Fruit fly (Drosophila melanogaster) whole organism, embryonic: Measurements from ENCODE around the gene Mst85C.
A peak's percentile ranks its signal among the peaks of the same experiment; 100 is the strongest.

Experiments
- Adf1 ChIP-seq: fragments of 200-800 bp; sonication (Bioruptor generic); IDR thresholded peaks from 2 replicates; pipeline ENCODE4 v1.3.6; 2022; ENCODE audit warnings: missing biosample characterization, missing genetic modification characterization
- Atf3 ChIP-seq: fragments of 200-800 bp; sonication (Bioruptor generic); optimal IDR thresholded peaks from 3 replicates; lab custom pipeline; 2016; ENCODE audit warnings: missing biosample characterization, missing genetic modification characterization
- CG10147 ChIP-seq: fragments of 200-800 bp; sonication (Bioruptor generic); optimal IDR thresholded peaks from 2 replicates; lab custom pipeline; 2019; ENCODE audit warnings: missing biosample characterization, mild to moderate bottlenecking, missing genetic modification characterization, moderate library complexity
- CG11560 ChIP-seq: fragments of 200-800 bp; sonication (Bioruptor generic); IDR thresholded peaks from 3 replicates; pipeline ENCODE4 v1.3.6; 2022; ENCODE audit warnings: missing biosample characterization, missing genetic modification characterization
- CG12071 ChIP-seq: fragments of 200-800 bp; sonication (Bioruptor generic); optimal IDR thresholded peaks from 3 replicates; lab custom pipeline; 2018; ENCODE audit warnings: missing biosample characterization, mild to moderate bottlenecking, missing genetic modification characterization
- CG12236 ChIP-seq: fragments of 200-800 bp; sonication (Bioruptor generic); optimal IDR thresholded peaks from 2 replicates; lab custom pipeline; 2016; ENCODE audit warnings: missing biosample characterization, missing genetic modification characterization
- CG13123 ChIP-seq: fragments of 200-800 bp; sonication (Bioruptor generic); optimal IDR thresholded peaks from 2 replicates; lab custom pipeline; 2016; ENCODE audit warnings: missing biosample characterization, missing genetic modification characterization
- CG13624 ChIP-seq: fragments of 200-800 bp; sonication (Bioruptor generic); optimal IDR thresholded peaks from 2 replicates; lab custom pipeline; 2016; ENCODE audit warnings: missing biosample characterization, missing genetic modification characterization
- CG14860 ChIP-seq: fragments of 200-800 bp; sonication (Bioruptor generic); IDR thresholded peaks from 3 replicates; pipeline ENCODE4 v1.3.6; 2022; ENCODE audit warnings: missing biosample characterization, missing genetic modification characterization; ENCODE audit not compliant: partially characterized antibody
- CG1603 ChIP-seq: fragments of 200-800 bp; sonication (Bioruptor generic); optimal IDR thresholded peaks from 2 replicates; lab custom pipeline; 2019; ENCODE audit warnings: missing biosample characterization, mild to moderate bottlenecking, missing genetic modification characterization, moderate library complexity
- CG17359 ChIP-seq: fragments of 200-800 bp; sonication (Bioruptor generic); optimal IDR thresholded peaks from 3 replicates; lab custom pipeline; 2018; ENCODE audit warnings: missing biosample characterization, mild to moderate bottlenecking, missing genetic modification characterization, moderate library complexity
- CG30403 ChIP-seq: fragments of 200-800 bp; sonication (Bioruptor generic); optimal IDR thresholded peaks from 3 replicates; lab custom pipeline; 2016; ENCODE audit warnings: missing biosample characterization, missing genetic modification characterization
- CG30431 ChIP-seq: fragments of 200-800 bp; sonication (Bioruptor generic); optimal IDR thresholded peaks from 2 replicates; lab custom pipeline; 2017; ENCODE audit warnings: missing biosample characterization, missing genetic modification characterization
- CG3163 ChIP-seq: fragments of 200-800 bp; sonication (Bioruptor generic); optimal IDR thresholded peaks from 3 replicates; lab custom pipeline; 2016; ENCODE audit warnings: missing biosample characterization, missing genetic modification characterization
- CG33213 ChIP-seq: fragments of 200-800 bp; sonication (Bioruptor generic); optimal IDR thresholded peaks from 3 replicates; lab custom pipeline; 2016; ENCODE audit warnings: missing biosample characterization, missing genetic modification characterization
- CG3407 ChIP-seq: fragments of 200-800 bp; sonication (Bioruptor generic); optimal IDR thresholded peaks from 2 replicates; lab custom pipeline; 2018; ENCODE audit warnings: missing biosample characterization, mild to moderate bottlenecking, missing genetic modification characterization
- CG34224 ChIP-seq: fragments of 200-800 bp; sonication (Bioruptor generic); IDR thresholded peaks from 3 replicates; pipeline ENCODE4 v1.3.6; 2022; ENCODE audit warnings: missing biosample characterization, missing genetic modification characterization; ENCODE audit not compliant: partially characterized antibody
- CG6683 ChIP-seq: fragments of 200-800 bp; sonication (Bioruptor generic); optimal IDR thresholded peaks from 2 replicates; lab custom pipeline; 2017; ENCODE audit warnings: missing biosample characterization, mild to moderate bottlenecking, missing genetic modification characterization, missing genetic modification reagents
- CG7372 ChIP-seq: fragments of 200-800 bp; sonication (Bioruptor generic); IDR thresholded peaks from 2 replicates; pipeline ENCODE4 v1.3.6; 2022; ENCODE audit warnings: missing biosample characterization, missing genetic modification characterization
- CG9215 ChIP-seq: fragments of 200-800 bp; sonication (Bioruptor generic); IDR thresholded peaks from 2 replicates; pipeline ENCODE4 v1.3.6; 2022; ENCODE audit warnings: missing biosample characterization, missing genetic modification characterization
- CG9437 ChIP-seq: fragments of 200-800 bp; sonication (Bioruptor generic); optimal IDR thresholded peaks from 2 replicates; lab custom pipeline; 2018; ENCODE audit warnings: missing biosample characterization, mild to moderate bottlenecking, missing genetic modification characterization
- CG9932 ChIP-seq: fragments of 200-800 bp; sonication (Bioruptor generic); IDR thresholded peaks from 2 replicates; pipeline ENCODE4 v1.3.6; 2022; ENCODE audit warnings: missing biosample characterization, missing genetic modification characterization
- Ets65A ChIP-seq: fragments of 200-800 bp; sonication (Bioruptor generic); peaks from one replicate; lab custom pipeline; 2016; ENCODE audit warnings: missing biosample characterization, missing genetic modification characterization
- Hr78 ChIP-seq, 2 experiments: fragments of 200-800 bp in 1 of 2; fragments of >200 bp in 1 of 2; sonication (Bioruptor generic) in 1 of 2; optimal IDR thresholded peaks; 2 replicates each; lab custom pipeline; 2017 to 2019; ENCODE audit warnings: missing biosample characterization in 2 of 2, missing genetic modification characterization in 2 of 2, mild to moderate bottlenecking in 1 of 2, moderate library complexity in 1 of 2
- Myb ChIP-seq: fragments of 200-800 bp; sonication (Bioruptor generic); optimal IDR thresholded peaks from 2 replicates; lab custom pipeline; 2016; ENCODE audit warnings: missing biosample characterization, missing genetic modification characterization
- Nf-YC ChIP-seq: fragments of 200-800 bp; optimal IDR thresholded peaks from 3 replicates; lab custom pipeline; 2019; ENCODE audit warnings: missing biosample characterization, mild to moderate bottlenecking, missing genetic modification characterization, moderate library complexity
- Six4 ChIP-seq: fragments of 200-800 bp; sonication (Bioruptor generic); optimal IDR thresholded peaks from 2 replicates; lab custom pipeline; 2016; ENCODE audit warnings: missing biosample characterization, missing genetic modification characterization
- Sry-δ ChIP-seq: fragments of 200-800 bp; sonication (Bioruptor generic); optimal IDR thresholded peaks from 2 replicates; lab custom pipeline; 2016; ENCODE audit warnings: missing biosample characterization, missing genetic modification characterization
- TFAM ChIP-seq: fragments of 200-800 bp; sonication (Bioruptor generic); optimal IDR thresholded peaks from 2 replicates; lab custom pipeline; 2017; ENCODE audit warnings: missing biosample characterization, missing genetic modification characterization, inconsistent platforms
- Taf1 ChIP-seq: fragments of 200-800 bp; sonication (Bioruptor generic); IDR thresholded peaks from 2 replicates; pipeline ENCODE4 v1.3.6; 2022; ENCODE audit warnings: missing biosample characterization, missing genetic modification characterization
- amos ChIP-seq: fragments of 200-800 bp; sonication (Bioruptor generic); IDR thresholded peaks from 2 replicates; pipeline ENCODE4 v1.3.6; 2022; ENCODE audit warnings: missing biosample characterization, missing genetic modification characterization; ENCODE audit not compliant: partially characterized antibody
- ato ChIP-seq: fragments of 200-800 bp; sonication (Bioruptor generic); IDR thresholded peaks from 2 replicates; pipeline ENCODE4 v1.3.6; 2022; ENCODE audit warnings: missing biosample characterization, missing genetic modification characterization; ENCODE audit not compliant: partially characterized antibody
- bbx ChIP-seq: fragments of 200-800 bp; sonication (Bioruptor generic); IDR thresholded peaks from 2 replicates; pipeline ENCODE4 v1.3.6; 2022; ENCODE audit warnings: missing biosample characterization, missing genetic modification characterization; ENCODE audit not compliant: partially characterized antibody
- dati ChIP-seq: fragments of 200-800 bp; sonication (Bioruptor generic); IDR thresholded peaks from 2 replicates; pipeline ENCODE4 v1.3.6; 2022; ENCODE audit warnings: missing biosample characterization, missing genetic modification characterization
- fd3F ChIP-seq: fragments of 200-800 bp; sonication (Bioruptor generic); optimal IDR thresholded peaks from 2 replicates; lab custom pipeline; 2018; ENCODE audit warnings: missing biosample characterization, mild to moderate bottlenecking, missing genetic modification characterization, moderate library complexity
- gfzf ChIP-seq: fragments of 200-800 bp; sonication (Bioruptor generic); optimal IDR thresholded peaks from 2 replicates; lab custom pipeline; 2016; ENCODE audit warnings: missing biosample characterization, mild to moderate bottlenecking, missing genetic modification characterization, moderate library complexity
- gsb ChIP-seq: fragments of 200-800 bp; sonication (Bioruptor generic); IDR thresholded peaks from 2 replicates; pipeline ENCODE4 v1.3.6; 2022; ENCODE audit warnings: missing biosample characterization, missing genetic modification characterization
- hbn ChIP-seq: fragments of 200-800 bp; sonication (Bioruptor generic); IDR thresholded peaks from 2 replicates; pipeline ENCODE4 v1.3.6; 2022; ENCODE audit warnings: missing biosample characterization, missing genetic modification characterization; ENCODE audit not compliant: partially characterized antibody
- lmd ChIP-seq: fragments of 200-800 bp; sonication (Bioruptor generic); IDR thresholded peaks from 2 replicates; pipeline ENCODE4 v1.3.6; 2022; ENCODE audit warnings: missing biosample characterization, missing genetic modification characterization
- maf-S ChIP-seq: fragments of 200-800 bp; sonication (Bioruptor generic); optimal IDR thresholded peaks from 2 replicates; lab custom pipeline; 2016; ENCODE audit warnings: missing biosample characterization, missing genetic modification characterization
- nau ChIP-seq: fragments of 200-800 bp; sonication (Bioruptor generic); optimal IDR thresholded peaks from 3 replicates; lab custom pipeline; 2017; ENCODE audit warnings: missing biosample characterization, mild to moderate bottlenecking, missing genetic modification characterization, missing genetic modification reagents
- nom ChIP-seq: fragments of 200-800 bp; sonication (Bioruptor generic); optimal IDR thresholded peaks from 2 replicates; lab custom pipeline; 2017; ENCODE audit warnings: missing biosample characterization, missing genetic modification characterization, mild to moderate bottlenecking, moderate library complexity, missing genetic modification reagents
- otp ChIP-seq: fragments of 200-800 bp; sonication (Bioruptor generic); IDR thresholded peaks from 3 replicates; pipeline ENCODE4, ENCODE4 v1.3.6; 2022; ENCODE audit warnings: missing biosample characterization, missing genetic modification characterization
- pan ChIP-seq, 4 experiments: fragments of >200 bp in 3 of 4; fragments of 200-800 bp in 1 of 4; sonication (Bioruptor generic) in 1 of 4; optimal IDR thresholded peaks in 3 of 4; IDR thresholded peaks in 1 of 4; 2 replicates each; pipeline versions ENCODE4 v1.3.6 to Lab custom; 2017 to 2022; ENCODE audit warnings: missing biosample characterization in 2 of 4, missing genetic modification characterization in 2 of 4, mixed read lengths in 1 of 4
- psq ChIP-seq: fragments of 200-800 bp; sonication (Bioruptor generic); optimal IDR thresholded peaks from 2 replicates; lab custom pipeline; 2017; ENCODE audit warnings: missing biosample characterization, missing genetic modification characterization
- run ChIP-seq: fragments of 200-800 bp; sonication (Bioruptor generic); optimal IDR thresholded peaks from 3 replicates; lab custom pipeline; 2018; ENCODE audit warnings: missing biosample characterization, mild to moderate bottlenecking, missing genetic modification characterization
- sug ChIP-seq: fragments of 200-800 bp; optimal IDR thresholded peaks from 2 replicates; lab custom pipeline; 2019; ENCODE audit warnings: missing biosample characterization, mild to moderate bottlenecking, missing genetic modification characterization, moderate library complexity
- tll ChIP-seq, 2 experiments: fragments of 200-800 bp in 1 of 2; fragments of >200 bp in 1 of 2; sonication (Bioruptor generic) in 1 of 2; optimal IDR thresholded peaks; 2 replicates each; lab custom pipeline; 2017 to 2019; ENCODE audit warnings: missing biosample characterization in 2 of 2, missing genetic modification characterization in 2 of 2, mild to moderate bottlenecking in 1 of 2, moderate library complexity in 1 of 2
- twi ChIP-seq: fragments of 200-800 bp; optimal IDR thresholded peaks from 2 replicates; lab custom pipeline; 2019; ENCODE audit warnings: missing biosample characterization, mild to moderate bottlenecking, missing genetic modification characterization, moderate library complexity
- wek ChIP-seq: fragments of 200-800 bp; sonication (Bioruptor generic); optimal IDR thresholded peaks from 3 replicates; lab custom pipeline; 2018; ENCODE audit warnings: missing biosample characterization, mild to moderate bottlenecking, missing genetic modification characterization, moderate library complexity

Gene Mst85C

dm6 chr3R:9006129-9006528 is 42.3 kb upstream of the Mst85C start, which contains the start of the genes Prosbeta3 and Iru (continued):
- TF ChIP-seq Adf1 (GFP tag; lab: Robert Waterston, UW) (no peak), Atf3 (no peak), dati (GFP tag; lab: Robert Waterston, UW) (no peak), gsb (no peak), bbx (GFP tag; lab: Robert Waterston, UW) (no peak), lmd (GFP tag; lab: Robert Waterston, UW) (no peak), CG12236 (no peak), CG3163 (no peak), otp (GFP tag; lab: Robert Waterston, UW) (no peak), maf-S (GFP tag; lab: Kevin White, UChicago) (no peak), CG7372 (GFP tag; lab: Robert Waterston, UW) (no peak), CG13123 (GFP tag; lab: Kevin White, UChicago) (no peak), Myb (GFP tag; lab: Kevin White, UChicago) (peak; percentile 51), CG30403 (GFP tag; lab: Kevin White, UChicago) (no peak), Sry-δ (GFP tag; lab: Kevin White, UChicago) (peak; percentile 24), wek (GFP tag; lab: Kevin White, UChicago) (no peak), hbn (no peak), CG11560 (tag; lab: Robert Waterston, UW) (no peak), CG9932 (GFP tag; lab: Robert Waterston, UW) (no peak), fd3F (GFP tag; lab: Kevin White, UChicago) (no peak), gfzf (GFP tag; lab: Kevin White, UChicago) (peak; percentile 87), psq (GFP tag; lab: Kevin White, UChicago) (no peak), CG6683 (GFP tag; lab: Kevin White, UChicago) (no peak), CG30431 (GFP tag; lab: Kevin White, UChicago) (no peak), twi (tag; lab: Kevin White, UChicago) (no peak), Taf1 (GFP tag; lab: Robert Waterston, UW) (no peak), ato (GFP tag; lab: Robert Waterston, UW) (no peak), CG13624 (GFP tag; lab: Kevin White, UChicago) (no peak), Nf-YC (peak; percentile 13), CG12071 (GFP tag; lab: Kevin White, UChicago) (no peak), run (tag; lab: Kevin White, UChicago) (no peak), tll (GFP tag; optimal IDR thresholded peaks at IDR 0.05; lab: Kevin White, UChicago) (peak in 1 of 2 experiments; percentile 85), nom (no peak), pan (optimal IDR thresholded peaks at IDR 0.05; lab: Kevin White, UChicago) (no peak), pan (GFP tag; optimal IDR thresholded peaks at IDR 0.05 in 1 of 2, IDR thresholded peaks at IDR 0.05 in 1 of 2) (no peak), CG1603 (tag; lab: Kevin White, UChicago) (peak; percentile 12), CG34224 (GFP tag; lab: Robert Waterston, UW) (no peak), CG9437 (no peak), TFAM (GFP tag; lab: Kevin White, UChicago) (no peak), CG10147 (GFP tag; lab: Kevin White, UChicago) (no peak), sug (tag; lab: Kevin White, UChicago) (peak; percentile 35), nau (GFP tag; lab: Kevin White, UChicago) (no peak), CG14860 (GFP tag; lab: Robert Waterston, UW) (no peak), CG17359 (no peak), Ets65A (GFP tag; lab: Kevin White, UChicago) (peak; percentile 45), Six4 (GFP tag; lab: Kevin White, UChicago) (no peak), CG33213 (GFP tag; lab: Kevin White, UChicago) (peak; percentile 61), Hr78 (GFP tag; optimal IDR thresholded peaks at IDR 0.05; lab: Kevin White, UChicago) (no peak), CG9215 (GFP tag; lab: Robert Waterston, UW) (no peak), CG3407 (GFP tag; lab: Kevin White, UChicago) (no peak), amos (GFP tag; lab: Robert Waterston, UW) (peak; percentile 31; the same call in 1 of the 2 replicates)
